Worm (Caenorhabditis elegans): Measurements from ENCODE around the gene glb-17.

The glb-17 gene

ce11 chrX:9560931-9561330 lies 15.9 kb downstream of the glb-17 start:
- TF ChIP-seq unc-62 (GFP tag; optimal IDR thresholded peaks at IDR 0.05) = no peak

ce11 chrX:9556038-9556437 lies 20.8 kb downstream of the glb-17 start:
- TF ChIP-seq unc-62 (GFP tag; optimal IDR thresholded peaks at IDR 0.05) = no peak

- TF ChIP-seq unc-62 (GFP tag; optimal IDR thresholded peaks at IDR 0.05) = no peak
Measured at ce11 chrX:9555238-9555637, 21.6 kb downstream of the glb-17 start.

- no peak for TF ChIP-seq unc-62 (GFP tag; optimal IDR thresholded peaks at IDR 0.05)
Measured at ce11 chrX:9553095-9553494, 23.7 kb downstream of the glb-17 start.

ce11 chrX:9552404-9552803 lies 24.4 kb downstream of the glb-17 start:
- no peak for TF ChIP-seq unc-62 (GFP tag; optimal IDR thresholded peaks at IDR 0.05)

ce11 chrX:9551112-9551511 lies 25.7 kb downstream of the glb-17 start:
- no peak for TF ChIP-seq unc-62 (GFP tag; optimal IDR thresholded peaks at IDR 0.05)

ce11 chrX:9550519-9550918 lies 26.3 kb downstream of the glb-17 start:
- TF ChIP-seq unc-62 (GFP tag; optimal IDR thresholded peaks at IDR 0.05) = no peak

- TF ChIP-seq unc-62 (GFP tag; optimal IDR thresholded peaks at IDR 0.05) = no peak
Measured at ce11 chrX:9549657-9550369, 27.0 kb downstream of the glb-17 start.

ce11 chrX:9548890-9549289 lies 27.9 kb downstream of the glb-17 start:
- TF ChIP-seq unc-62 (GFP tag; optimal IDR thresholded peaks at IDR 0.05) = no peak

ce11 chrX:9548011-9548795 lies 28.6 kb downstream of the glb-17 start:
- TF ChIP-seq unc-62 (GFP tag; optimal IDR thresholded peaks at IDR 0.05) = no peak

- peak; percentile 8 for TF ChIP-seq unc-62 (GFP tag; optimal IDR thresholded peaks at IDR 0.05)
Measured at ce11 chrX:9547264-9547751, 29.5 kb downstream of the glb-17 start.

ce11 chrX:9546640-9547039 lies 30.2 kb downstream of the glb-17 start:
- TF ChIP-seq unc-62 (GFP tag; optimal IDR thresholded peaks at IDR 0.05) = no peak

ce11 chrX:9544405-9544804 lies 32.4 kb downstream of the glb-17 start:
- TF ChIP-seq unc-62 (GFP tag; optimal IDR thresholded peaks at IDR 0.05) = no peak

ce11 chrX:9543352-9543751 lies 33.5 kb downstream of the glb-17 start, which contains the start of gene F49E2.5:
TSS of gene F49E2.5 (plus strand) at chrX:9543652.
- TF ChIP-seq unc-62 (GFP tag; optimal IDR thresholded peaks at IDR 0.05) = no peak

ce11 chrX:9540464-9540863 lies 36.4 kb downstream of the glb-17 start:
- no peak for TF ChIP-seq unc-62 (GFP tag; optimal IDR thresholded peaks at IDR 0.05)

ce11 chrX:9539294-9540030 lies 37.4 kb downstream of the glb-17 start, which contains the start of gene nuc-1:
TSS of gene nuc-1 (plus strand) at chrX:9539905.
- TF ChIP-seq unc-62 (GFP tag; optimal IDR thresholded peaks at IDR 0.05) = no peak

All from whole organism, dauer.